Worm (Caenorhabditis elegans) whole organism, L1 larva: ENCODE results near the gene hint-3.

Source experiments
- C16A3.4 ChIP-seq: fragments of 150-350 bp; optimal IDR thresholded peaks from 2 replicates; lab custom pipeline; 2014; ENCODE audit warnings: missing biosample characterization, missing genetic modification characterization
- C34B4.2 ChIP-seq: sonication (generic microtip); optimal IDR thresholded peaks from 2 replicates; lab custom pipeline; 2017; ENCODE audit warnings: mild to moderate bottlenecking, missing genetic modification characterization, missing compliant biosample characterization
- F16B12.6 ChIP-seq: fragments of 150-350 bp; optimal IDR thresholded peaks from 2 replicates; lab custom pipeline; 2014; ENCODE audit warnings: missing biosample characterization, missing genetic modification characterization
- aha-1 ChIP-seq: fragments of 150-350 bp; optimal IDR thresholded peaks from 2 replicates; lab custom pipeline; 2014; ENCODE audit warnings: missing biosample characterization, missing genetic modification characterization
- ama-1 ChIP-seq: fragments of 150-350 bp; optimal IDR thresholded peaks from 2 replicates; lab custom pipeline; 2014
- blmp-1 ChIP-seq: fragments of 150-350 bp; optimal IDR thresholded peaks from 2 replicates; lab custom pipeline; 2014; ENCODE audit warnings: missing biosample characterization, missing genetic modification characterization
- ceh-88 ChIP-seq: fragments of 200-800 bp; sonication (Bioruptor generic); IDR thresholded peaks from 2 replicates; pipeline ENCODE4 v1.3.6; 2022; ENCODE audit warnings: missing genetic modification characterization, missing compliant biosample characterization
- ces-1 ChIP-seq: fragments of 150-350 bp; optimal IDR thresholded peaks from 2 replicates; lab custom pipeline; 2014; ENCODE audit warnings: missing biosample characterization, missing genetic modification reagents, missing genetic modification characterization
- dpl-1 ChIP-seq, 3 experiments: fragments of 150-350 bp in 2 of 3; sonication (generic microtip) in 1 of 3; optimal IDR thresholded peaks; 2 replicates each; lab custom pipeline; 2014 to 2017; ENCODE audit warnings: missing biosample characterization in 3 of 3, missing genetic modification characterization in 3 of 3, missing genetic modification reagents in 3 of 3
- dsc-1 ChIP-seq: sonication (generic microtip); optimal IDR thresholded peaks from 2 replicates; lab custom pipeline; 2016; ENCODE audit warnings: mild to moderate bottlenecking, missing genetic modification characterization, missing compliant biosample characterization
- efl-1 ChIP-seq, 4 experiments: fragments of 150-350 bp; optimal IDR thresholded peaks in 3 of 4; peaks in 1 of 4; 1 replicate in 1 of 4; 2 replicates in 3 of 4; lab custom pipeline; 2014; ENCODE audit warnings: missing biosample characterization in 2 of 4, missing genetic modification characterization in 2 of 4, missing genetic modification reagents in 2 of 4
- efl-3 ChIP-seq: fragments of 200-800 bp; sonication (Bioruptor generic); optimal IDR thresholded peaks from 2 replicates; lab custom pipeline; 2018; ENCODE audit warnings: mild to moderate bottlenecking, missing genetic modification characterization, missing compliant biosample characterization
- elt-2 ChIP-seq: sonication (generic microtip); optimal IDR thresholded peaks from 2 replicates; lab custom pipeline; 2016; ENCODE audit warnings: missing genetic modification characterization, mild to moderate bottlenecking, inconsistent platforms, missing compliant biosample characterization, missing genetic modification reagents
- elt-3 ChIP-seq, 6 experiments: fragments of 150-350 bp in 1 of 6; sonication (generic microtip); optimal IDR thresholded peaks; 2 replicates each; lab custom pipeline; 2017 to 2018; ENCODE audit warnings: missing biosample characterization in 6 of 6, missing genetic modification characterization in 6 of 6, inconsistent platforms in 1 of 6
- ets-5 ChIP-seq: fragments of 200-800 bp; sonication (Bioruptor generic); IDR thresholded peaks from 2 replicates; pipeline ENCODE4 v1.3.6; 2022; ENCODE audit warnings: missing genetic modification characterization, missing compliant biosample characterization
- fos-1 ChIP-seq: fragments of 150-350 bp; optimal IDR thresholded peaks from 2 replicates; lab custom pipeline; 2014; ENCODE audit warnings: missing biosample characterization, missing genetic modification characterization
- hpl-2 ChIP-seq: fragments of 150-350 bp; optimal IDR thresholded peaks from 2 replicates; lab custom pipeline; 2014; ENCODE audit warnings: missing biosample characterization, missing genetic modification reagents, missing genetic modification characterization
- irx-1 ChIP-seq: sonication (generic microtip); optimal IDR thresholded peaks from 2 replicates; lab custom pipeline; 2016; ENCODE audit warnings: missing genetic modification characterization, missing compliant biosample characterization
- isw-1 ChIP-seq: fragments of 200-800 bp; sonication (Bioruptor generic); IDR thresholded peaks from 2 replicates; pipeline ENCODE4 v1.3.6; 2022; ENCODE audit warnings: missing genetic modification characterization, missing compliant biosample characterization
- lin-13 ChIP-seq: fragments of 150-350 bp; optimal IDR thresholded peaks from 2 replicates; lab custom pipeline; 2014; ENCODE audit warnings: missing biosample characterization, missing genetic modification reagents, missing genetic modification characterization
- lin-14 ChIP-seq: fragments of 200-800 bp; sonication (Bioruptor generic); optimal IDR thresholded peaks from 2 replicates; lab custom pipeline; 2018; ENCODE audit warnings: mild to moderate bottlenecking, missing genetic modification characterization, moderate library complexity, missing compliant biosample characterization
- lsy-2 ChIP-seq, 2 experiments: fragments of 150-350 bp; optimal IDR thresholded peaks; 2 replicates each; lab custom pipeline; 2014; ENCODE audit warnings: missing biosample characterization in 2 of 2, missing genetic modification characterization in 2 of 2
- mab-9 ChIP-seq: fragments of 200-800 bp; sonication (Bioruptor generic); IDR thresholded peaks from 2 replicates; pipeline ENCODE4 v1.3.6; 2022; ENCODE audit warnings: missing genetic modification reagents, missing genetic modification characterization, missing compliant biosample characterization
- mdl-1 ChIP-seq, 2 experiments: fragments of 150-350 bp; optimal IDR thresholded peaks; 2 replicates each; lab custom pipeline; 2014 to 2017; ENCODE audit warnings: missing biosample characterization in 2 of 2, missing genetic modification characterization in 2 of 2, inconsistent platforms in 1 of 2
- nhr-237 ChIP-seq: fragments of 150-350 bp; optimal IDR thresholded peaks from 2 replicates; lab custom pipeline; 2014; ENCODE audit warnings: missing biosample characterization, missing genetic modification characterization
- nhr-28 ChIP-seq: fragments of 150-350 bp; optimal IDR thresholded peaks from 2 replicates; lab custom pipeline; 2014; ENCODE audit warnings: missing biosample characterization, missing genetic modification characterization
- nhr-47 ChIP-seq: sonication (generic microtip); optimal IDR thresholded peaks from 2 replicates; lab custom pipeline; 2016; ENCODE audit warnings: mild to moderate bottlenecking, missing genetic modification characterization, moderate library complexity, missing compliant biosample characterization
- nhr-71 ChIP-seq: sonication (generic microtip); optimal IDR thresholded peaks from 2 replicates; lab custom pipeline; 2016; ENCODE audit warnings: mild to moderate bottlenecking, missing genetic modification characterization, moderate library complexity, missing compliant biosample characterization
- nhr-76 ChIP-seq: sonication (generic microtip); optimal IDR thresholded peaks from 2 replicates; lab custom pipeline; 2017; ENCODE audit warnings: missing biosample characterization, missing genetic modification characterization
- nhr-84 ChIP-seq: sonication (generic microtip); optimal IDR thresholded peaks from 2 replicates; lab custom pipeline; 2017; ENCODE audit warnings: missing biosample characterization, missing genetic modification characterization
- nhr-85 ChIP-seq: sonication (generic microtip); peaks from one replicate; lab custom pipeline; 2016; ENCODE audit warnings: missing genetic modification characterization, inconsistent platforms, missing compliant biosample characterization
- pag-3 ChIP-seq: sonication (generic microtip); optimal IDR thresholded peaks from 2 replicates; lab custom pipeline; 2017; ENCODE audit warnings: missing genetic modification characterization, mild to moderate bottlenecking, missing compliant biosample characterization, antibody characterized with exemption, borderline replicate concordance; ENCODE audit not compliant: insufficient read depth
- rnt-1 ChIP-seq: sonication (generic microtip); optimal IDR thresholded peaks from 2 replicates; lab custom pipeline; 2016; ENCODE audit warnings: mild to moderate bottlenecking, missing genetic modification characterization, moderate library complexity, missing compliant biosample characterization
- snpc-4 ChIP-seq: fragments of 150-350 bp; optimal IDR thresholded peaks from 2 replicates; lab custom pipeline; 2014; ENCODE audit warnings: missing biosample characterization, missing genetic modification characterization
- snu-23 ChIP-seq: sonication (generic microtip); optimal IDR thresholded peaks from 2 replicates; lab custom pipeline; 2016; ENCODE audit warnings: missing genetic modification characterization, missing compliant biosample characterization
- sptf-1 ChIP-seq: fragments of 150-350 bp; optimal IDR thresholded peaks from 2 replicates; lab custom pipeline; 2014; ENCODE audit warnings: missing biosample characterization, missing genetic modification characterization
- sup-37 ChIP-seq: fragments of 200-800 bp; sonication (Bioruptor generic); optimal IDR thresholded peaks from 2 replicates; lab custom pipeline; 2018; ENCODE audit warnings: mild to moderate bottlenecking, missing genetic modification characterization, missing compliant biosample characterization
- tbx-2 ChIP-seq: sonication (generic microtip); optimal IDR thresholded peaks from 2 replicates; lab custom pipeline; 2016; ENCODE audit warnings: missing genetic modification characterization, missing compliant biosample characterization
- tlp-1 ChIP-seq: fragments of 150-350 bp; optimal IDR thresholded peaks from 2 replicates; lab custom pipeline; 2014; ENCODE audit warnings: missing biosample characterization, missing genetic modification characterization
- unc-130 ChIP-seq: fragments of 150-350 bp; optimal IDR thresholded peaks from 2 replicates; lab custom pipeline; 2017; ENCODE audit warnings: missing biosample characterization, missing genetic modification characterization, inconsistent platforms
- unc-86 ChIP-seq: sonication (generic microtip); optimal IDR thresholded peaks from 2 replicates; lab custom pipeline; 2016; ENCODE audit warnings: missing genetic modification characterization, missing compliant biosample characterization
- xbp-1 ChIP-seq: sonication (generic microtip); optimal IDR thresholded peaks from 2 replicates; lab custom pipeline; 2016; ENCODE audit warnings: missing genetic modification characterization, missing compliant biosample characterization
- ztf-4 ChIP-seq: fragments of 150-350 bp; optimal IDR thresholded peaks from 2 replicates; lab custom pipeline; 2014; ENCODE audit warnings: missing biosample characterization, missing genetic modification characterization

hint-3 gene

DNA sequence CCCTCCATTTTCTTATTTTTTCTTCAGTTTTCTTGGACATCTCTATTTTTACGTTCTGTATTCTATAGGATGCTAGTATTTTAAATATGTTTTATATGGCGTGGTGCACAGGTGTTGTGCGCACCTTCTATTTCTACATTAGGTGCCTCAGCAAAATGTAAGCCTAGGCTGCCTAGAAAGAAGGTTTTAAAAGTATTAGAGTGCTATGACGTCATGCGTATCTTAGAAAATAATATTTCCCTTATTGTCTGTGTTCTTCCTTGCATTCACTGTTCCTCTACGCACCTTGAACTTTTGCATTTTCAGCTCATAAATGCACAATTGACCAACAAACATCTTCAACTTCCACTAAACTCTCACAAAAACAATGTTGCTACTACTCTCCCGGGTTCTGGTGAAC lies 10.7 kb downstream of the hint-3 start, which contains the start of gene frpr-3:
Gene frpr-3 (plus strand): TSS at position 301 of the 400 bp plus-strand sequence.
- no peak for TF ChIP-seq sup-37
- TF ChIP-seq elt-2 (tag; lab: Kevin White, UChicago), result no peak
- TF ChIP-seq unc-130 (tag; lab: Kevin White, UChicago), result no peak
- TF ChIP-seq pag-3, result no peak
- TF ChIP-seq nhr-47, result no peak
- TF ChIP-seq xbp-1 (tag; lab: Kevin White, UChicago), result no peak
- no peak for TF ChIP-seq ces-1 (GFP tag; lab: Kevin White, UChicago)

DNA sequence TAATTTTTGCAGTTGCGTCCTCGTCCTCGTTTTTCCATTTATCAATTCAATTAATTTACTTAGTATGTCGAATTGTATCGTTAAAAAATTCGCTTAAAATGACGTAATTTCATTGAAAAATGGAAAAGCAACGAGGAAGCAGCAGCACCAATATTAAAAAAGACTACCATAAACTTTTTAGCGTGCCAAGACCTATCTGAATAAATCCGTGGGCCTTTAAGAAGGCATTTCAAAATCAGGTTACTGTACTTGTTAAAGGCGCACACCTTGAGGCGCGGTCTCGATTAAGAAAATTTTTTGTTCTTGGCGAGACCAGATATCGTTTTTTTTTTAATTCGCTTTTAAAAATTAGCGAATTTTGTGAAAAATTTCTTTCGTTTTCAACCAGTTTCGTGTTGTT lies 13.4 kb downstream of the hint-3 start:
- TF ChIP-seq C34B4.2, result no peak

DNA sequence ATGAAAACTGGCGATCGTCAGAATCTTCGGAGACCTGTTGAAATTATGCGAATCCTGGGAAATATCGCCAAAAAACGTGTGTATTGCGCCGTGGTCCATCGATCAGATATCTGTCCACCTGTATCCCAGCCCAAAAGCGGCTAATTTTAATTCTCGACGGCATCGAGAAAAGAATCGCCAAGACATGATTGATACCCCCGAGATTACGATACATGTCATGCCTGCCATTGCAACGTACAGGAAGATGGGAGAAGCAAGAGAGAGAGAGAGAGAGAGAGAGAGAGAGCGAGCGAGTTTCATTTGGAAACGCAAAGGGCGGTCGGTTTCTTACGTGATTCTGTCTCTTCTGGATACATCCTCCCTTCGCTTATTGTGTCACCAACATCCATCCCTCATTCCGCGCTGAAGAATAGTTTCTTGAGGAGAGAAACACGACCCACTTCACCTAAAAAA lies 13.9 kb downstream of the hint-3 start, which contains the start of gene grl-10:
Gene grl-10 (plus strand): TSS at position 403 of the 453 bp plus-strand sequence.
- TF ChIP-seq ztf-4 (no peak), blmp-1 (tag; lab: Kevin White, UChicago) (peak; percentile 50), elt-3 (tag; optimal IDR thresholded peaks at IDR 0.05; lab: Kevin White, UChicago) (peak in 1 of 6 experiments; percentile 39)

DNA sequence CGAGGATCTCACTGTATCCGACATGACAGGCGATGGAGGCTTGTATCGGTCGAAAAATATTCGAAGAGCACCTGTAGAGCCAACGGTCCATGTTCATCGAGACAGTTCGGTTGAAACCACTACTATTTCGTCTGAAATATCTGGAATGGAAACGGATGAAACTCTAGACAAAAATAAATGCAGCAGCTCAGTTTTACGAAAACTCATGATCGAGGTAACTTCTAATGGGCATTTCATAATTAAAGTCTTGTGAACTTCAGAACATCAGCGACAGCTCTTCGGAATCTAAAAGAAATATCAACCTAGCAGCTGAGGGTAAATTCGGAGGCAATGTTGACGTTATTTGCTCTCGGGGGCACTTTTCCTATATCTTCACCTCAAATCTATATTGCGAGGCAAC lies 15.0 kb downstream of the hint-3 start:
- TF ChIP-seq lsy-2 (tag; optimal IDR thresholded peaks at IDR 0.05; lab: Kevin White, UChicago), result peak in 1 of 2 experiments; percentile 7
- peak; percentile 52 for TF ChIP-seq nhr-85 (tag; lab: Kevin White, UChicago)
- no peak for TF ChIP-seq tlp-1 (tag; lab: Kevin White, UChicago)

DNA sequence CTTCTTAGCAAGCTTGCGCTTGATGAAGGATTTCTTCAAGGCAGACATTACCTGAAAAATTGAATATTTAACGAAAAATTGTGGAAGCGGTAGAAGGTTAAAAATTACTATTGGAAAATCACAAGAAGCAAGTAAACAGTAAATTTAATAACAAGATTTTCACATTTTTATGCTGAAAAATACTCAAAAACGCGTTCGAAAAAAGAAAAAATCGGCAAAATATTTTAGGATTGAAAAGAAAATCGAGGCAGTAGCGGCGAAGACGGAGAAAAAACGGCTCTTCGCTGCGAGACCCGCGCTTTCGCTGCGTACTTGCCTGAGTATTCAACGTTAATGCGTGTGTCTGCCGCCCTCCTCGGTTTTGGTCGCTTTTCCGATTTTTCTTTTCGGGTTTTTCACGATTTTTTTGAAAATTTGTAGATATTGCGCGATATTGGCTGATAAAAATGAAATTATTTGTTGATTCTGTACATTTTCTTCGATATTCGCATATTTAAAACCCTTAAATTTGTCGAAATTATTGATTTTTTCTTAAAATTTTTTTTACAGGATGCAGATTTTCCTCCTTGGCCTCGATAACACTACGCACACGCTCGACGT lies 15.9 kb downstream of the hint-3 start, which contains the start of the genes rpl-39 and rps-30:
Gene rpl-39 (minus strand): TSS at position 51 of the 600 bp plus-strand sequence.
Gene rps-30 (plus strand): TSS at position 550 of the 600 bp plus-strand sequence.
- TF ChIP-seq mab-9 (GFP tag; lab: Robert Waterston, UW), result no peak
- TF ChIP-seq C16A3.4 (tag; lab: Kevin White, UChicago), result peak; percentile 84
- TF ChIP-seq dsc-1, result peak; percentile 54
- TF ChIP-seq rnt-1, result peak; percentile 86
- peak; percentile 50 for TF ChIP-seq F16B12.6
- no peak for TF ChIP-seq nhr-84 (tag; lab: Kevin White, UChicago)
- peak; percentile 77 to 80 (median 78) for TF ChIP-seq dpl-1 (GFP tag; optimal IDR thresholded peaks at IDR 0.05; lab: Kevin White, UChicago)
- peak; percentile 37; the same call in 1 of the 2 replicates for TF ChIP-seq ceh-88
- TF ChIP-seq hpl-2 (GFP tag; lab: Kevin White, UChicago), result peak; percentile 72
- peak; percentile 60 for TF ChIP-seq unc-86
- TF ChIP-seq ets-5, result no peak
- TF ChIP-seq ama-1, result peak; percentile 39
- TF ChIP-seq nhr-71 (tag; lab: Kevin White, UChicago), result peak; percentile 91
- TF ChIP-seq lin-13 (GFP tag; lab: Kevin White, UChicago), result peak; percentile 88
- TF ChIP-seq efl-3, result no peak
- TF ChIP-seq unc-130 (tag; lab: Kevin White, UChicago), result peak; percentile 84
- no peak for TF ChIP-seq C34B4.2
- peak; percentile 71 for TF ChIP-seq blmp-1 (tag; lab: Kevin White, UChicago)
- peak; percentile 63 for TF ChIP-seq snpc-4 (tag; lab: Kevin White, UChicago)
- no peak for TF ChIP-seq nhr-28 (tag; lab: Kevin White, UChicago)
- peak; percentile 17 for TF ChIP-seq nhr-237 (tag; lab: Kevin White, UChicago)
- TF ChIP-seq aha-1, result peak; percentile 24
- peak; percentile 23 for TF ChIP-seq ztf-4
- TF ChIP-seq efl-1 (optimal IDR thresholded peaks at IDR 0.05; lab: Kevin White, UChicago), result peak; percentile 83 to 91
- peak; percentile 77 to 97 for TF ChIP-seq efl-1 (GFP tag; optimal IDR thresholded peaks at IDR 0.05 in 1 of 2; lab: Kevin White, UChicago)
- TF ChIP-seq nhr-76 (tag; lab: Kevin White, UChicago), result no peak
- TF ChIP-seq sptf-1 (tag; lab: Kevin White, UChicago), result no peak
- peak; percentile 91 for TF ChIP-seq snu-23 (GFP tag; lab: Kevin White, UChicago)
- peak; percentile 41 for TF ChIP-seq irx-1 (tag; lab: Kevin White, UChicago)
- TF ChIP-seq elt-2 (tag; lab: Kevin White, UChicago), result no peak
- TF ChIP-seq mdl-1 (tag; optimal IDR thresholded peaks at IDR 0.05; lab: Kevin White, UChicago), result peak in 1 of 2 experiments; percentile 73
- peak; percentile 87 for TF ChIP-seq nhr-85 (tag; lab: Kevin White, UChicago)
- TF ChIP-seq tbx-2, result peak; percentile 78
- TF ChIP-seq lin-14 (GFP tag; lab: Kevin White, UChicago), result peak; percentile 88
- TF ChIP-seq fos-1 (tag; lab: Kevin White, UChicago), result peak; percentile 57
- TF ChIP-seq isw-1, result peak; percentile 87
- no peak for TF ChIP-seq pag-3
